Worm (Caenorhabditis elegans): ENCODE measurements around the gene pigq-1.

ce11 chrIV:11118837-11119491 is 28.1 kb downstream of the pigq-1 start, which contains the start of the genes imp-2 and enpl-1:
- TF ChIP-seq elt-3 (tag; optimal IDR thresholded peaks at IDR 0.05) (no peak), nfya-1 (tag; optimal IDR thresholded peaks at IDR 0.05; ENCODE audit: insufficient read depth) (peak; percentile 100), ZK546.5 (tag; optimal IDR thresholded peaks at IDR 0.05) (no peak), nhr-11 (tag; optimal IDR thresholded peaks at IDR 0.05) (peak; percentile 18)
